Fruit fly (Drosophila melanogaster) ovary, adult (tissue): ENCODE results near the gene CG42542.

Experiments used
- CG17801 ChIP-seq: fragments of 200-800 bp; optimal IDR thresholded peaks from 2 replicates; lab custom pipeline; 2019; ENCODE audit warnings: missing biosample characterization, mild to moderate bottlenecking, missing genetic modification characterization, moderate library complexity; ENCODE audit not compliant: partially characterized antibody

CG42542 gene

dm6 chr3R:15213362-15213989 lies 17.1 kb downstream of the CG42542 start, which contains the start of the genes CG6654 and CG4210:
CG6654 (minus strand) TSS chr3R:15213658.
CG4210 (plus strand) TSS chr3R:15213974.
- peak; percentile 70 for TF ChIP-seq CG17801 (GFP tag; lab: Kevin White, UChicago)

DNA sequence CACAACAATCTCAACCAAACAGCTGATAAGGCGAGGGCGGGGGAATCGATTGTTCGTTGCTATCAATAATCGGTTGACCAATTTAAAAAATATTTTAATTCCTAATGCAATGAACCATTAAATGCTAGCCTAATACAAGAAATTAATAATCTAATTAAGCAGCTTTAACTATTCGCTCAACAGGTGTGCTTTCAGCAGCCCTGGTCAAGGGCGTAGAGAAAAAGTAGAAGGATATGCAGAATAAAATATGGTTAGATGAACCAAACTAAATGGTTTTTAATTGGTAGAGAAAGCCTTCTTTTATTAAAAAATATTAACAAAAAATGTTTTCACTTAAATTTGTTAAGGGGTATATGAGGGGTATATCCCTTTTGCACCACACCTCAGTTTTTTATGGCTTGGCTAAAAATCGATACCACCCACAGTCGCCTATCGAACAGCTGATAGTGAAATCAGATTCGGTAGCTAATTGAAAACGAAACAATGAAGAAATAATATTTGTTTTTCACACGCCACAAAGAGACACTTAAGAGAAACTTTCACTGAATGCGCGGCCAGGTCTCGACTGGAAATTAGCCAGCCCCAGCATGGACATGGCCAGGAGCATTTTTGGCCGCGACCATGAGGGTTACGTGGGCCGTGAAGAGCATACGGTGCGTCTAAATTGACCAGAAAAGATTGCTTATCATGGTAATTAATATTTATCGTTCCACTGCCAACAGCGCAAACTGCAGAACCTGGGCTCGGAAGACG lies 22.6 kb downstream of the CG42542 start, which contains the start of the genes SIDL and CG12241:
SIDL (minus strand) TSS at position 51 of the 753 bp plus-strand sequence.
CG12241 (plus strand) TSS at position 433 of the 753 bp plus-strand sequence.
- peak; percentile 76 for TF ChIP-seq CG17801 (GFP tag; lab: Kevin White, UChicago)

DNA sequence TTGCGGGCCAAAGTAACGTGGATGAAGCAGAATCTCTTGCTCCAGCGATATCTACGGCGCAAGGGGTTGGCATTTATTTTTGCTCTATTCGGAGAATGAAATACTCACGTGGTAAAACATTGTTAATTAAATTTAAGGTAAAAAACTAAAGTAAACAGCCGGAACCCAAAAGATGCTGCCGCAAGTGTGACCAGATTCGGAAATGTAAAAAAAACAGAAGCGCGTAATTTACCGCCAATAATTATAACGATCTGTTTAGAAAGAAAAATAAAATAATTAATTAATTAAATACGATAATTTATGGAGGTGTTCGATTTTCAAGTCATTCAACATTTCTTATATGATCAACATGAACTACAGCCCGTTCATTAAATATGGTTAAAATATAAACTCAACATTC lies 26.6 kb downstream of the CG42542 start, which contains the start of gene Polr2G:
Polr2G (minus strand) TSS at position 208 of the 400 bp plus-strand sequence.
- no peak for TF ChIP-seq CG17801 (GFP tag; lab: Kevin White, UChicago)

dm6 chr3R:15225279-15225730 lies 28.9 kb downstream of the CG42542 start, which contains the start of the genes CG31344 and Caf1-55:
CG31344 (minus strand) TSS chr3R:15225329.
Caf1-55 (plus strand) TSS chr3R:15225576.
- peak; percentile 40 for TF ChIP-seq CG17801 (GFP tag; lab: Kevin White, UChicago)

- TF ChIP-seq CG17801 (GFP tag; lab: Kevin White, UChicago) = peak; percentile 100
Observed at dm6 chr3R:15229329-15229876, 33.0 kb downstream of the CG42542 start, which contains the start of the genes Art3 and mRpS10. Art3 (minus strand) TSS chr3R:15229408. mRpS10 (plus strand) TSS chr3R:15229665.

DNA sequence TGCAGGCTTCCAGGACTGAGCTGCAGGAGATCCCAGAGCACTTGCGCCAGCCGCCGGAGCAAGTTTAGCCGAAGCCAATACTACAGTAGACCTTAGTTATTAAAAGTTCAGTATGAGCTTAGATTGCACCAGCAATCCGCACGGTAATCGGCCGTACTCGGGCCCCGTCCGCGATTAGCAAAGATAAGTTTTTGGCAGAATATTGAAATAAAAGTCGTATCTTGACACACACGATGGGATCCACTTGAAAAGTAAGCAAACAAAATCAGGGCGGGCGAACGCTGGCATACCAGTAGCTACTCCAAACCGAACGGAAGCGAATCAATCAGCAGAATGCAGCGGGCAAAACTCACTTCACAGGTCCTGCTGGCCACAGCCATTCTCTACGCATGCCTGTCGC lies 33.9 kb downstream of the CG42542 start, which contains the start of gene CG34316:
CG34316 (plus strand) TSS at position 301 of the 400 bp plus-strand sequence.
- TF ChIP-seq CG17801 (GFP tag; lab: Kevin White, UChicago) = no peak

dm6 chr3R:15231635-15232138 lies 35.3 kb downstream of the CG42542 start:
- no peak for TF ChIP-seq CG17801 (GFP tag; lab: Kevin White, UChicago)

dm6 chr3R:15242186-15243045 lies 46.0 kb downstream of the CG42542 start, which contains the start of the genes tefu and Hsc70-4:
tefu (minus strand) TSS chr3R:15242236.
Hsc70-4 (plus strand) TSS chr3R:15242687.
- TF ChIP-seq CG17801 (GFP tag; lab: Kevin White, UChicago) = peak; percentile 50

dm6 chr3R:15243046-15243356 lies 46.6 kb downstream of the CG42542 start:
- TF ChIP-seq CG17801 (GFP tag; lab: Kevin White, UChicago) = no peak

- TF ChIP-seq CG17801 (GFP tag; lab: Kevin White, UChicago) = no peak
Observed at dm6 chr3R:15243452-15243851, 47.1 kb downstream of the CG42542 start.

DNA sequence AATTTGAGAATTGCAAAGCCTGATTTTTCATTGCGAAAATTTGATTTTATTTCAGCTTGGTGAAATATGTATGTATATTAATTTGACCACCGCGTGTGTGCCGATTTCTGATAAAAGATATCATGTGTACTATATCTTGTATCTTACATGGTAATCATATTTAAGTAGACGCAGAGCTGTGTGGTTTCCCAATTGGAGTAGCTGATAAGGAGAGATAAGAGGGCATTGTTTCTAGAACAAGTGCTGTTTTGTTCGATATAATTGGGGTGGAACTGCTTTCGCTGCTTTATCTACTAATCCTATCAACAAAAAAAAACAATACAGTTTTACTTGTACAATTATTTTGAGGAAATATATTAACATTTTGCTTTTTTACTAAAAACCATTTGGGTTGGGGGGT lies 50.2 kb downstream of the CG42542 start:
- no peak for TF ChIP-seq CG17801 (GFP tag; lab: Kevin White, UChicago)

DNA sequence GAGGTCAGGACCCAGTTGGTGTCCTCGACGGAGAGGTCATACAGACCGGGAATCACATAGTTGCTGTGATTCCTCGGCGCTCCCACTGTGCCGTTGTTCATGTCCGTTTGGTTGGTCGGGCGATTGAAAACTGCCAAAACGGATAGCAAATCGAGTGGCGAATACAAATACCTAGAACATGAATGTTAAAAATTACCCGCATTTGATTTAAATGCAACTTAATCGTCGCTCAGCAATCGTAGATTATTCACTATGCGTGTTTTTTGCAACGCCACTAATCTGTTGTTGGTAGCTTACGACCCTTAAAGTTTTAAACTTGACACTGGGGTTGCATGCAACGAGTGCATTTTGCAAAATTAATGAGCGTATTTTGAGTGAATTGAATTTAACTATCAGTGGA lies 52.6 kb downstream of the CG42542 start, which contains the start of gene Amt:
Amt (minus strand) TSS at position 101 of the 400 bp plus-strand sequence.
- no peak for TF ChIP-seq CG17801 (GFP tag; lab: Kevin White, UChicago)

DNA sequence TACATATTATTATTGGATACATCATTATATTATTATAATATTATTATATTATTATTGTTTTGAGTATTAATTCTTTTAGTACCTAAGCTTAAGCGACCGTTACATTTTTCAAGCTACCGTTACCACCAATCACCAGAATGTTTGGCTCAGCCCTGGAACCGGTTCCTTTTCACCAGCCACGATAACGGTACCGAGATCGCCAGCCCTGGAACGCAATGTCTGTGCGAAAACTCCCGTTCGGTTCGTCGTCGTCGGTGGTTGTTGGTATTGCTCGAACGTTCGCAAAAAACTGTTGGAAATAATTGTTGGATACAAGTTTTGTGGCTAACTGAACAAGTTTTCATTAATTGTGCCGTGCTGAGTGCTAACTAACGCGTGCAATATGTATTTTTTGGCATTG lies 53.3 kb downstream of the CG42542 start, which contains the start of gene CG42404:
CG42404 (plus strand) TSS at position 360 of the 400 bp plus-strand sequence.
- no peak for TF ChIP-seq CG17801 (GFP tag; lab: Kevin White, UChicago)
